Worm (Caenorhabditis elegans) whole organism, young adult: Measurements from ENCODE around the gene mct-6.

Source experiments
- B0019.2 ChIP-seq: fragments of 200-800 bp; sonication (Bioruptor generic); conservative IDR thresholded peaks from 2 replicates; pipeline ENCODE4 v1.3.6; 2022; ENCODE audit warnings: missing genetic modification reagents, missing genetic modification characterization, missing compliant biosample characterization
- C17E4.6 ChIP-seq: fragments of 200-800 bp; sonication (Bioruptor generic); IDR thresholded peaks from 2 replicates; pipeline ENCODE4 v1.3.6; 2022; ENCODE audit warnings: missing genetic modification reagents, missing genetic modification characterization, missing compliant biosample characterization
- D2030.7 ChIP-seq: fragments of 200-800 bp; sonication (Bioruptor generic); IDR thresholded peaks from 2 replicates; pipeline ENCODE4 v1.3.6; 2022; ENCODE audit warnings: missing genetic modification reagents, missing genetic modification characterization, missing compliant biosample characterization
- F57A8.1 ChIP-seq: fragments of 200-800 bp; sonication (Bioruptor generic); optimal IDR thresholded peaks from 2 replicates; lab custom pipeline; 2018; ENCODE audit warnings: mild to moderate bottlenecking, missing genetic modification characterization, moderate library complexity, missing compliant biosample characterization
- Y67H2A.10 ChIP-seq: fragments of 200-800 bp; sonication (Bioruptor generic); conservative IDR thresholded peaks from 2 replicates; pipeline ENCODE4 v1.3.6; 2022; ENCODE audit warnings: missing genetic modification reagents, missing genetic modification characterization, missing compliant biosample characterization
- lsy-27 ChIP-seq: sonication (generic microtip); optimal IDR thresholded peaks from 2 replicates; lab custom pipeline; 2017; ENCODE audit warnings: missing genetic modification characterization, mild to moderate bottlenecking, missing compliant biosample characterization, antibody characterized with exemption, missing genotype, borderline replicate concordance; ENCODE audit not compliant: insufficient read depth
- mel-28 ChIP-seq: sonication (generic microtip); optimal IDR thresholded peaks from 2 replicates; lab custom pipeline; 2016; ENCODE audit warnings: borderline replicate concordance, mild to moderate bottlenecking, missing genetic modification characterization, missing compliant biosample characterization
- nfyb-1 ChIP-seq: fragments of 200-800 bp; sonication (Bioruptor generic); IDR thresholded peaks from 2 replicates; pipeline ENCODE4 v1.3.6; 2022; ENCODE audit warnings: missing genetic modification reagents, missing genetic modification characterization, missing compliant biosample characterization
- nhr-27 ChIP-seq: fragments of 200-800 bp; sonication (Bioruptor generic); optimal IDR thresholded peaks from 2 replicates; lab custom pipeline; 2018; ENCODE audit warnings: mild to moderate bottlenecking, missing genetic modification characterization, moderate library complexity, missing compliant biosample characterization
- pbrm-1 ChIP-seq: fragments of 200-800 bp; sonication (Bioruptor generic); IDR thresholded peaks from 2 replicates; pipeline ENCODE4 v1.3.6; 2022; ENCODE audit warnings: missing genetic modification reagents, missing genetic modification characterization, missing compliant biosample characterization
- sea-2 ChIP-seq: fragments of 200-800 bp; sonication (Bioruptor generic); IDR thresholded peaks from 2 replicates; pipeline ENCODE4 v1.3.6; 2022; ENCODE audit warnings: missing genetic modification characterization, missing compliant biosample characterization
- snpc-4 ChIP-seq, 5 experiments: fragments of 150-350 bp in 1 of 5; sonication (generic microtip) in 4 of 5; optimal IDR thresholded peaks; 2 replicates each; lab custom pipeline; 2014 to 2018; ENCODE audit warnings: missing genetic modification characterization in 5 of 5, missing biosample characterization in 3 of 5, antibody characterized with exemption in 2 of 5, mild to moderate bottlenecking in 2 of 5, missing compliant biosample characterization in 2 of 5, missing genotype in 2 of 5, moderate library complexity in 2 of 5, missing genetic modification reagents in 1 of 5
- unc-62 ChIP-seq: fragments of 150-350 bp; optimal IDR thresholded peaks from 2 replicates; lab custom pipeline; 2014; ENCODE audit warnings: missing biosample characterization, missing genetic modification reagents, missing genetic modification characterization

- no peak for TF ChIP-seq D2030.7 (GFP tag; lab: Robert Waterston, UW)
- TF ChIP-seq B0019.2 = no peak
- no peak for TF ChIP-seq nfyb-1 (GFP tag; lab: Robert Waterston, UW)
- no peak for TF ChIP-seq F57A8.1 (GFP tag; lab: Kevin White, UChicago)
- TF ChIP-seq nhr-27 = no peak
- TF ChIP-seq lsy-27 = no peak
- TF ChIP-seq C17E4.6 (GFP tag; lab: Robert Waterston, UW) = no peak
- no peak for TF ChIP-seq unc-62 (GFP tag; lab: Kevin White, UChicago)
- TF ChIP-seq mel-28 (tag; lab: Kevin White, UChicago) = no peak
- TF ChIP-seq pbrm-1 (GFP tag; lab: Robert Waterston, UW) = no peak
- no peak for TF ChIP-seq Y67H2A.10
- no peak for TF ChIP-seq sea-2 (GFP tag; lab: Robert Waterston, UW)
- TF ChIP-seq snpc-4 (GFP tag; optimal IDR thresholded peaks at IDR 0.05; lab: Kevin White, UChicago) = no peak
- no peak for TF ChIP-seq snpc-4 (tag; optimal IDR thresholded peaks at IDR 0.05; lab: Kevin White, UChicago)
Measured at ce11 chrX:16816854-16817253, 46.6 kb upstream of the mct-6 start.
